Worm (Caenorhabditis elegans) whole organism, young adult: Measurements from ENCODE around the gene EEED8.14.

ENCODE experiments used
- B0261.1 ChIP-seq: sonication (generic microtip); optimal IDR thresholded peaks from 2 replicates; lab custom pipeline; 2016; ENCODE audit warnings: mild to moderate bottlenecking, missing genetic modification characterization, moderate library complexity, missing compliant biosample characterization
- F49E8.2 ChIP-seq: sonication (generic microtip); optimal IDR thresholded peaks from 3 replicates; lab custom pipeline; 2017; ENCODE audit warnings: missing genetic modification characterization, mild to moderate bottlenecking, missing compliant biosample characterization, antibody characterized with exemption, moderate library complexity; ENCODE audit not compliant: insufficient read depth
- T26A5.8 ChIP-seq: sonication (generic microtip); optimal IDR thresholded peaks from 2 replicates; lab custom pipeline; 2016; ENCODE audit warnings: missing genetic modification characterization, missing compliant biosample characterization
- Y53G8AR.9 ChIP-seq: fragments of 200-800 bp; sonication (Bioruptor generic); conservative IDR thresholded peaks from 2 replicates; pipeline ENCODE4 v1.3.6; 2022; ENCODE audit warnings: missing genetic modification reagents, missing genetic modification characterization, missing compliant biosample characterization
- ccch-3 ChIP-seq: fragments of 200-800 bp; sonication (Bioruptor generic); optimal IDR thresholded peaks from 2 replicates; lab custom pipeline; 2018; ENCODE audit warnings: mild to moderate bottlenecking, missing genetic modification characterization, missing compliant biosample characterization
- ets-4 ChIP-seq: fragments of 200-800 bp; sonication (Bioruptor generic); optimal IDR thresholded peaks from 2 replicates; lab custom pipeline; 2018; ENCODE audit warnings: mild to moderate bottlenecking, missing genetic modification characterization, missing compliant biosample characterization
- lin-35 ChIP-seq, 3 experiments: fragments of 150-350 bp in 2 of 3; sonication (generic microtip) in 1 of 3; optimal IDR thresholded peaks; 2 replicates each; lab custom pipeline; 2014 to 2018; ENCODE audit warnings: missing biosample characterization in 3 of 3, missing genetic modification characterization in 3 of 3, missing genetic modification reagents in 3 of 3
- mes-4 ChIP-seq: sonication (generic microtip); optimal IDR thresholded peaks from 2 replicates; lab custom pipeline; 2016; ENCODE audit warnings: missing genotype, missing genetic modification characterization, missing compliant biosample characterization
- nfya-2 ChIP-seq: fragments of 200-800 bp; sonication (Bioruptor generic); IDR thresholded peaks from 2 replicates; pipeline ENCODE4 v1.3.6; 2022; ENCODE audit warnings: missing genetic modification reagents, missing genetic modification characterization, missing compliant biosample characterization
- nhr-80 ChIP-seq: sonication (generic microtip); optimal IDR thresholded peaks from 2 replicates; lab custom pipeline; 2016; ENCODE audit warnings: missing genetic modification characterization, missing compliant biosample characterization
- unc-62 ChIP-seq: fragments of 150-350 bp; optimal IDR thresholded peaks from 2 replicates; lab custom pipeline; 2014; ENCODE audit warnings: missing biosample characterization, missing genetic modification reagents, missing genetic modification characterization
- zim-3 ChIP-seq: sonication (generic microtip); optimal IDR thresholded peaks from 2 replicates; lab custom pipeline; 2017; ENCODE audit warnings: mild to moderate bottlenecking, missing genetic modification characterization, moderate library complexity, missing compliant biosample characterization
- ztf-28 ChIP-seq: fragments of 200-800 bp; sonication (Bioruptor generic); IDR thresholded peaks from 2 replicates; pipeline ENCODE4 v1.3.6; 2022; ENCODE audit warnings: missing genetic modification reagents, missing genetic modification characterization, missing compliant biosample characterization

ce11 chrII:5387217-5387616 is 26.6 kb downstream of the EEED8.14 start, which contains the start of gene ccpp-6:
- TF ChIP-seq Y53G8AR.9 (GFP tag; lab: Robert Waterston, UW): 0 out of 2 replicates have a peak, but pooled peaks have one; percentile 11
- TF ChIP-seq T26A5.8 (tag; lab: Kevin White, UChicago): no peak
- TF ChIP-seq nfya-2 (GFP tag; lab: Robert Waterston, UW): no peak
- no peak for TF ChIP-seq F49E8.2 (tag; lab: Kevin White, UChicago)
- TF ChIP-seq lin-35 (GFP tag; optimal IDR thresholded peaks at IDR 0.05; lab: Kevin White, UChicago): no peak
- no peak for TF ChIP-seq unc-62
- TF ChIP-seq ztf-28 (GFP tag; lab: Robert Waterston, UW): no peak
- no peak for TF ChIP-seq ccch-3 (GFP tag; lab: Kevin White, UChicago)
- TF ChIP-seq nhr-80 (tag; lab: Kevin White, UChicago): no peak
- TF ChIP-seq B0261.1: no peak
- TF ChIP-seq ets-4 (GFP tag; lab: Kevin White, UChicago): no peak
- TF ChIP-seq mes-4 (tag; lab: Kevin White, UChicago): no peak
- TF ChIP-seq zim-3 (tag; lab: Kevin White, UChicago): no peak
